Fruit fly (Drosophila melanogaster) whole organism, wandering third instar larva: ENCODE measurements around the gene CG46434.
A peak's percentile ranks its signal among the peaks of the same experiment; 100 is the strongest.

ENCODE experiments used
- Abd-B ChIP-seq: fragments of >200 bp; optimal IDR thresholded peaks from 2 replicates; lab custom pipeline; 2017; ENCODE audit warnings: missing biosample characterization, missing genetic modification characterization
- CG32264 ChIP-seq: fragments of 200-800 bp; sonication (Bioruptor generic); optimal IDR thresholded peaks from 2 replicates; lab custom pipeline; 2016; ENCODE audit warnings: missing biosample characterization, missing genetic modification characterization
- CG9705 ChIP-seq: fragments of 200-800 bp; sonication (Bioruptor generic); optimal IDR thresholded peaks from 2 replicates; lab custom pipeline; 2018; ENCODE audit warnings: missing biosample characterization, mild to moderate bottlenecking, missing genetic modification characterization
- CrebA ChIP-seq: fragments of 200-800 bp; sonication (Bioruptor generic); optimal IDR thresholded peaks from 2 replicates; lab custom pipeline; 2016; ENCODE audit warnings: missing biosample characterization, mild to moderate bottlenecking, missing genetic modification characterization, borderline replicate concordance
- Dfd ChIP-seq: fragments of >200 bp; optimal IDR thresholded peaks from 2 replicates; lab custom pipeline; 2017; ENCODE audit warnings: missing biosample characterization, missing genetic modification characterization
- Dif ChIP-seq: fragments of 200-275, 200-300 bp; sonication (Bioruptor generic); optimal IDR thresholded peaks from 2 replicates; lab custom pipeline; 2018; ENCODE audit warnings: missing biosample characterization, missing genetic modification characterization; ENCODE audit not compliant: partially characterized antibody
- GATAd ChIP-seq: sonication (Bioruptor generic); optimal IDR thresholded peaks from 2 replicates; lab custom pipeline; 2016; ENCODE audit warnings: missing biosample characterization, missing genetic modification characterization
- HLH106 ChIP-seq: fragments of 200-800 bp; optimal IDR thresholded peaks from 3 replicates; lab custom pipeline; 2019; ENCODE audit warnings: missing biosample characterization, mild to moderate bottlenecking, missing genetic modification characterization, moderate library complexity
- Hnf4 ChIP-seq: fragments of 200-800 bp; sonication (Bioruptor generic); optimal IDR thresholded peaks from 2 replicates; lab custom pipeline; 2016; ENCODE audit warnings: missing biosample characterization, mild to moderate bottlenecking, missing genetic modification characterization
- Hr78 ChIP-seq: fragments of >200 bp; optimal IDR thresholded peaks from 2 replicates; lab custom pipeline; 2017; ENCODE audit warnings: missing biosample characterization, missing genetic modification characterization
- Hr83 ChIP-seq: fragments of 200-300 bp; sonication (Bioruptor generic); optimal IDR thresholded peaks from 2 replicates; lab custom pipeline; 2016; ENCODE audit warnings: missing biosample characterization, mild to moderate bottlenecking, missing genetic modification characterization, moderate library complexity; ENCODE audit not compliant: poor library complexity, severe bottlenecking
- Jra ChIP-seq: sonication (Bioruptor generic); optimal IDR thresholded peaks from 2 replicates; lab custom pipeline; 2016; ENCODE audit warnings: missing biosample characterization, missing genetic modification characterization
- Mio ChIP-seq: sonication (Bioruptor generic); optimal IDR thresholded peaks from 2 replicates; lab custom pipeline; 2016; ENCODE audit warnings: missing biosample characterization, missing genetic modification characterization
- Myc ChIP-seq: fragments of >200 bp; optimal IDR thresholded peaks from 2 replicates; lab custom pipeline; 2017
- N ChIP-seq: fragments of >200 bp; optimal IDR thresholded peaks from 2 replicates; lab custom pipeline; 2018; ENCODE audit warnings: missing biosample characterization, missing external identifiers, missing genetic modification characterization
- OdsH ChIP-seq: fragments of 200-800 bp; sonication (Bioruptor generic); optimal IDR thresholded peaks from 2 replicates; lab custom pipeline; 2016; ENCODE audit warnings: missing biosample characterization, mild to moderate bottlenecking, missing genetic modification characterization
- Rel ChIP-seq, 2 experiments: fragments of 200-800 bp; sonication (Bioruptor generic) in 1 of 2; optimal IDR thresholded peaks; 2 replicates in 1 of 2; 3 replicates in 1 of 2; lab custom pipeline; 2016 to 2019; ENCODE audit warnings: mild to moderate bottlenecking in 2 of 2, missing biosample characterization in 2 of 2, missing genetic modification characterization in 2 of 2, moderate library complexity in 1 of 2
- Sp1 ChIP-seq: fragments of 200-800 bp; sonication (Bioruptor generic); optimal IDR thresholded peaks from 3 replicates; lab custom pipeline; 2019; ENCODE audit warnings: missing biosample characterization, mild to moderate bottlenecking, missing genetic modification characterization, moderate library complexity
- Vsx2 ChIP-seq: fragments of 200-300, 225-300 bp; sonication (Bioruptor generic); optimal IDR thresholded peaks from 2 replicates; lab custom pipeline; 2018; ENCODE audit warnings: missing biosample characterization, missing genetic modification characterization; ENCODE audit not compliant: partially characterized antibody
- br ChIP-seq: fragments of 200-800 bp; sonication (Bioruptor generic); optimal IDR thresholded peaks from 2 replicates; lab custom pipeline; 2016; ENCODE audit warnings: missing biosample characterization, missing genetic modification characterization
- brk ChIP-seq: fragments of 200-800 bp; sonication (Bioruptor generic); optimal IDR thresholded peaks from 2 replicates; lab custom pipeline; 2016; ENCODE audit warnings: missing biosample characterization, mild to moderate bottlenecking, missing genetic modification characterization
- dl ChIP-seq, 2 experiments: fragments of 175-275, 200-275 bp in 1 of 2; fragments of 200-275 bp in 1 of 2; sonication (Bioruptor generic); optimal IDR thresholded peaks; lab custom pipeline; 2018; ENCODE audit warnings: mild to moderate bottlenecking in 2 of 2, missing biosample characterization in 2 of 2, missing genetic modification characterization in 2 of 2, moderate library complexity in 2 of 2; ENCODE audit not compliant: partially characterized antibody in 2 of 2, insufficient read depth in 1 of 2
- dmrt93B ChIP-seq: fragments of 200-800 bp; sonication (Bioruptor generic); optimal IDR thresholded peaks from 2 replicates; lab custom pipeline; 2018; ENCODE audit warnings: missing biosample characterization, mild to moderate bottlenecking, missing genetic modification characterization
- dsf ChIP-seq: sonication (Bioruptor generic); optimal IDR thresholded peaks from 2 replicates; lab custom pipeline; 2016; ENCODE audit warnings: missing biosample characterization, missing genetic modification characterization, borderline replicate concordance
- ey ChIP-seq: fragments of 200-800 bp; sonication (Bioruptor generic); optimal IDR thresholded peaks from 2 replicates; lab custom pipeline; 2016; ENCODE audit warnings: missing biosample characterization, missing genetic modification characterization
- foxo ChIP-seq, 2 experiments: fragments of 200-800 bp; sonication (Bioruptor generic); optimal IDR thresholded peaks; 2 replicates in 1 of 2; 3 replicates in 1 of 2; lab custom pipeline; 2016 to 2017; ENCODE audit warnings: missing biosample characterization in 2 of 2, missing genetic modification characterization in 2 of 2
- fru ChIP-seq: fragments of 200-800 bp; sonication (Bioruptor generic); optimal IDR thresholded peaks from 3 replicates; lab custom pipeline; 2016; ENCODE audit warnings: missing biosample characterization, mild to moderate bottlenecking, missing genetic modification characterization
- h ChIP-seq: fragments of 200-800 bp; sonication (Bioruptor generic); optimal IDR thresholded peaks from 3 replicates; lab custom pipeline; 2016; ENCODE audit warnings: missing biosample characterization, mild to moderate bottlenecking, missing genetic modification characterization
- jim ChIP-seq: fragments of 175-275, 200-325 bp; sonication (Bioruptor generic); optimal IDR thresholded peaks from 2 replicates; lab custom pipeline; 2016; ENCODE audit warnings: missing biosample characterization, mild to moderate bottlenecking, missing genetic modification characterization
- lola ChIP-seq: fragments of >200 bp; optimal IDR thresholded peaks from 2 replicates; lab custom pipeline; 2017; ENCODE audit warnings: missing biosample characterization, missing genetic modification characterization
- pan ChIP-seq: fragments of >200 bp; optimal IDR thresholded peaks from 2 replicates; lab custom pipeline; 2017
- psq ChIP-seq: fragments of 200-800 bp; sonication (Bioruptor generic); optimal IDR thresholded peaks from 3 replicates; lab custom pipeline; 2017; ENCODE audit warnings: missing biosample characterization, mild to moderate bottlenecking, missing genetic modification characterization, moderate library complexity
- rgr ChIP-seq: fragments of 200-800 bp; sonication (Bioruptor generic); optimal IDR thresholded peaks from 3 replicates; lab custom pipeline; 2016; ENCODE audit warnings: missing biosample characterization, mild to moderate bottlenecking, missing genetic modification characterization
- sage ChIP-seq: fragments of 200-800 bp; sonication (Bioruptor generic); optimal IDR thresholded peaks from 2 replicates; lab custom pipeline; 2016; ENCODE audit warnings: missing biosample characterization, mild to moderate bottlenecking, missing genetic modification characterization
- sv ChIP-seq: fragments of 200-800 bp; sonication (Bioruptor generic); optimal IDR thresholded peaks from 3 replicates; lab custom pipeline; 2016; ENCODE audit warnings: missing biosample characterization, missing genetic modification characterization
- tai ChIP-seq: sonication (Bioruptor generic); optimal IDR thresholded peaks from 2 replicates; lab custom pipeline; 2016; ENCODE audit warnings: missing biosample characterization, missing genetic modification characterization
- usp ChIP-seq: fragments of >200 bp; optimal IDR thresholded peaks from 2 replicates; lab custom pipeline; 2017; ENCODE audit warnings: missing biosample characterization, missing genetic modification characterization
- woc ChIP-seq: sonication (Bioruptor generic); optimal IDR thresholded peaks from 2 replicates; lab custom pipeline; 2016; ENCODE audit warnings: missing biosample characterization, mild to moderate bottlenecking, missing genetic modification characterization

CG46434 gene

DNA sequence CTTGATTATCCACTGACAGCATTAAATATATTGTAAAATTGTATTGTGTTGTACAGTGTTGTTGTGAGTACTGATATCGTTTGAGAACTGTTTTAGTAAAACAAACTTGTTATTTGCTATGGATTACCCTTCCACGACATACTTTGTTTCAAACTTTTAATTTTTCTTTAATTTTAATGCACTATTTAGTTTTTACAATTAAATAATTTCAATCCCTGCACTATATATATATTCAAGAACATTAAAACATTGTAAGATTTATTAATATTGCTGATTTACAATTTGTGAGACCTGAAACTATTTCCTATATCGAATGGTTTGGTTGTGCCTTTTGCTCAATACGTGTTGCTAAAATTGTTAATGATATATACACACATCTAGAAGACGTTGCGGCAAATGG, at the start of gene CG46434, which contains the start of gene Dred:
CG46434 (minus strand) TSS at position 101 of the 400 bp plus-strand sequence.
Dred (minus strand) TSS at position 101 of the 400 bp plus-strand sequence.
- TF ChIP-seq psq (GFP tag; lab: Kevin White, UChicago) (no peak), dl (GFP tag; optimal IDR thresholded peaks at IDR 0.05; lab: Kevin White, UChicago; ENCODE audit: insufficient read depth in 1 of 2, partially characterized antibody in 2 of 2) (no peak), ey (GFP tag; lab: Kevin White, UChicago) (no peak), tai (GFP tag; lab: Kevin White, UChicago) (no peak), Dfd (GFP tag; lab: Kevin White, UChicago) (no peak), brk (no peak)

DNA sequence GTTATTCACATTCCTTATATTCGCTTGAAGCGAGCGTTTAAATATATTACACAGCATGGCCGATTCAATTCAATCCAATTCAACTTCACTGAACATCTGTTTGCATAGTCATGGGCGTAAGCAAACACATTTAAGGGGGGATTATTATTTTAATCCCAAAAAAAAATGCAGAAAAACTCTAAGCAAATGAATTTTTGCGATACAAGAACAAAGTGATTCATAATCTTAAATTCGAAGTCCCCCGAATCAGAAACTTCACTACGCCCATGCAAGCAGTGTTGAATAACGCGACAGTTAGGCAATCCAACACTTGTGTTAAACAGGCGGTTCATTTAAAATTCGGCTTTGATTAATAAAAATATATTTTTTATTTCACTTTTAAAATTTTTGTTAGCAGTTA, 46.4 kb upstream of the CG46434 start, which contains the start of gene CG14100:
CG14100 (minus strand) TSS at position 103 of the 400 bp plus-strand sequence.
- peak; percentile 100 for TF ChIP-seq dmrt93B (GFP tag; lab: Kevin White, UChicago)
- TF ChIP-seq brk = peak; percentile 99
- TF ChIP-seq jim (GFP tag; lab: Kevin White, UChicago) = peak; percentile 100
- peak; percentile 100 for TF ChIP-seq br (GFP tag; lab: Kevin White, UChicago)
- no peak for TF ChIP-seq dl (GFP tag; optimal IDR thresholded peaks at IDR 0.05; lab: Kevin White, UChicago; ENCODE audit: insufficient read depth in 1 of 2, partially characterized antibody in 2 of 2)
- no peak for TF ChIP-seq usp (GFP tag; lab: Kevin White, UChicago)
- peak; percentile 100 for TF ChIP-seq fru (GFP tag; lab: Kevin White, UChicago)
- peak; percentile 100 for TF ChIP-seq woc (GFP tag; lab: Kevin White, UChicago)
- TF ChIP-seq Dfd (GFP tag; lab: Kevin White, UChicago) = peak; percentile 99
- peak; percentile 100 for TF ChIP-seq ey (GFP tag; lab: Kevin White, UChicago)
- peak; percentile 100 for TF ChIP-seq HLH106 (tag; lab: Kevin White, UChicago)
- no peak for TF ChIP-seq N (GFP tag; lab: Kevin White, UChicago)
- peak; percentile 100 for TF ChIP-seq Sp1
- TF ChIP-seq CG9705 = peak; percentile 100
- TF ChIP-seq CG32264 (GFP tag; lab: Kevin White, UChicago) = peak; percentile 100
- no peak for TF ChIP-seq Myc (lab: Kevin White, UChicago)
- TF ChIP-seq Vsx2 (GFP tag; lab: Kevin White, UChicago) = no peak
- peak; percentile 100 for TF ChIP-seq Jra (GFP tag; lab: Kevin White, UChicago)
- no peak for TF ChIP-seq Hr78
- TF ChIP-seq sv (GFP tag; lab: Kevin White, UChicago) = peak; percentile 100
- TF ChIP-seq GATAd (GFP tag; lab: Kevin White, UChicago) = peak; percentile 100
- TF ChIP-seq Abd-B = no peak
- peak; percentile 99 for TF ChIP-seq dsf (GFP tag; lab: Kevin White, UChicago)
- peak; percentile 99 for TF ChIP-seq Rel (GFP tag; optimal IDR thresholded peaks at IDR 0.05; lab: Kevin White, UChicago)
- TF ChIP-seq Rel (tag; optimal IDR thresholded peaks at IDR 0.05; lab: Kevin White, UChicago) = peak; percentile 98
- TF ChIP-seq CrebA (GFP tag; lab: Kevin White, UChicago) = no peak
- TF ChIP-seq lola = no peak
- peak; percentile 100 for TF ChIP-seq Hr83
- TF ChIP-seq tai (GFP tag; lab: Kevin White, UChicago) = no peak
- TF ChIP-seq Mio (GFP tag; lab: Kevin White, UChicago) = peak; percentile 98
- TF ChIP-seq foxo (GFP tag; optimal IDR thresholded peaks at IDR 0.05; lab: Kevin White, UChicago) = peak; percentile 100
- TF ChIP-seq OdsH (GFP tag; lab: Kevin White, UChicago) = peak; percentile 100
- TF ChIP-seq sage (GFP tag; lab: Kevin White, UChicago) = peak; percentile 100
- TF ChIP-seq pan (lab: Kevin White, UChicago) = no peak
- TF ChIP-seq Hnf4 = peak; percentile 100
- peak; percentile 100 for TF ChIP-seq h
- peak; percentile 100 for TF ChIP-seq rgr
- TF ChIP-seq psq (GFP tag; lab: Kevin White, UChicago) = peak; percentile 100
- TF ChIP-seq Dif = no peak
- TF ChIP-seq, all 38 proteins: peak for 26
